Fruit fly (Drosophila melanogaster) S2 (cell line): Measurements from ENCODE around the gene CG46434.

ENCODE experiments used
- CG8478 ChIP-seq: fragments of >200 bp; optimal IDR thresholded peaks from 2 replicates; lab custom pipeline; 2018
- CTCF ChIP-seq, 2 experiments: fragments of >200 bp; optimal IDR thresholded peaks; 2 replicates each; lab custom pipeline; 2018

Gene CG46434

DNA sequence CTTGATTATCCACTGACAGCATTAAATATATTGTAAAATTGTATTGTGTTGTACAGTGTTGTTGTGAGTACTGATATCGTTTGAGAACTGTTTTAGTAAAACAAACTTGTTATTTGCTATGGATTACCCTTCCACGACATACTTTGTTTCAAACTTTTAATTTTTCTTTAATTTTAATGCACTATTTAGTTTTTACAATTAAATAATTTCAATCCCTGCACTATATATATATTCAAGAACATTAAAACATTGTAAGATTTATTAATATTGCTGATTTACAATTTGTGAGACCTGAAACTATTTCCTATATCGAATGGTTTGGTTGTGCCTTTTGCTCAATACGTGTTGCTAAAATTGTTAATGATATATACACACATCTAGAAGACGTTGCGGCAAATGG is at the start of gene CG46434, which contains the start of gene Dred:
TSS of gene CG46434 (minus strand) at position 101 of the 400 bp plus-strand sequence.
TSS of gene Dred (minus strand) at position 101 of the 400 bp plus-strand sequence.
- no peak for TF ChIP-seq CG8478 (lab: Kevin White, UChicago)
- TF ChIP-seq CTCF (optimal IDR thresholded peaks at IDR 0.05; lab: Kevin White, UChicago) = no peak

DNA sequence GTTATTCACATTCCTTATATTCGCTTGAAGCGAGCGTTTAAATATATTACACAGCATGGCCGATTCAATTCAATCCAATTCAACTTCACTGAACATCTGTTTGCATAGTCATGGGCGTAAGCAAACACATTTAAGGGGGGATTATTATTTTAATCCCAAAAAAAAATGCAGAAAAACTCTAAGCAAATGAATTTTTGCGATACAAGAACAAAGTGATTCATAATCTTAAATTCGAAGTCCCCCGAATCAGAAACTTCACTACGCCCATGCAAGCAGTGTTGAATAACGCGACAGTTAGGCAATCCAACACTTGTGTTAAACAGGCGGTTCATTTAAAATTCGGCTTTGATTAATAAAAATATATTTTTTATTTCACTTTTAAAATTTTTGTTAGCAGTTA is 46.4 kb upstream of the CG46434 start, which contains the start of gene CG14100:
TSS of gene CG14100 (minus strand) at position 103 of the 400 bp plus-strand sequence.
- TF ChIP-seq CTCF (optimal IDR thresholded peaks at IDR 0.05; lab: Kevin White, UChicago) = no peak
- no peak for TF ChIP-seq CG8478 (lab: Kevin White, UChicago)

- no peak for TF ChIP-seq CG8478 (lab: Kevin White, UChicago)
Measured at dm6 chr3L:19585979-19586378, 42.0 kb upstream of the CG46434 start, which contains the start of the genes CG9231 and CG9330. Gene CG9231 (minus strand): TSS chr3L:19586003. Gene CG9330 (plus strand): TSS chr3L:19586253.

DNA sequence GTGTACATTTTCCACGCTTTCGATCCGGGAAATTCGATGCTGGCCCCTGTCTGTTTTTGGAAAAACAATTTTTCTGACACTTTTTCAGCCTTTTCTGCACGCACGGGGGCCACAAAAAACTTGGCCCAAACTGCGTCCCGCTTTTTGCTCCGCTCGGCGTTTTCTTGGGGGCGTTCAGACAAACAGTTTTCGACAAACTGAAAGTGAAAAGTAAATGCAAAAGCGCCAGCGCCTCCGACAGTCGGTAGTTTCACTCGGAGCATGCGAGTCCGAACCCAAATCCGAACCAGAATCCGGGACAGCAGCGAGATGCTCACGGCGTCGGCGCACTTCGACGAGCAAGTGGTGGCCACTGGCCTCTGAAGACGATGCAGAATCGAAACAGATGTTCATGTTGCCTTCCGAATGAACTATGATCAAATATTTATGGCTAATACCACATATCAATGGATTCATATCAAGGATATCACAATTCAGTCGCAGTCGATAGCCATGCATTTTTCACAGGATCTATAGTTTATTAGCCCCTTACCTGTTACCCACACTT is 40.4 kb upstream of the CG46434 start, which contains the start of gene Shal:
TSS of gene Shal (minus strand) at position 200 of the 547 bp plus-strand sequence.
- TF ChIP-seq CTCF (optimal IDR thresholded peaks at IDR 0.05; lab: Kevin White, UChicago) (no peak), CG8478 (lab: Kevin White, UChicago) (no peak)

- TF ChIP-seq CTCF (optimal IDR thresholded peaks at IDR 0.05; lab: Kevin White, UChicago) (no peak), CG8478 (lab: Kevin White, UChicago) (no peak)
Measured at dm6 chr3L:19580709-19581227, 36.8 kb upstream of the CG46434 start.

- no peak for TF ChIP-seq CTCF (optimal IDR thresholded peaks at IDR 0.05; lab: Kevin White, UChicago)
- TF ChIP-seq CG8478 (lab: Kevin White, UChicago) = no peak
Measured at dm6 chr3L:19579346-19579745, 35.3 kb upstream of the CG46434 start.

- TF ChIP-seq CG8478 (lab: Kevin White, UChicago) (no peak), CTCF (optimal IDR thresholded peaks at IDR 0.05; lab: Kevin White, UChicago) (no peak)
Measured at dm6 chr3L:19575650-19576049, 31.6 kb upstream of the CG46434 start.

- no peak for TF ChIP-seq CTCF (optimal IDR thresholded peaks at IDR 0.05; lab: Kevin White, UChicago)
- no peak for TF ChIP-seq CG8478 (lab: Kevin White, UChicago)
Measured at dm6 chr3L:19574452-19574851, 30.4 kb upstream of the CG46434 start.

dm6 chr3L:19569407-19569806 is 25.4 kb upstream of the CG46434 start:
- TF ChIP-seq CG8478 (lab: Kevin White, UChicago) (no peak), CTCF (optimal IDR thresholded peaks at IDR 0.05; lab: Kevin White, UChicago) (no peak)

dm6 chr3L:19568999-19569398 is 25.0 kb upstream of the CG46434 start:
- TF ChIP-seq CG8478 (lab: Kevin White, UChicago) (no peak), CTCF (optimal IDR thresholded peaks at IDR 0.05; lab: Kevin White, UChicago) (peak; percentile 10 to 50)

- TF ChIP-seq CG8478 (lab: Kevin White, UChicago) (no peak), CTCF (optimal IDR thresholded peaks at IDR 0.05; lab: Kevin White, UChicago) (no peak)
Measured at dm6 chr3L:19566127-19566526, 22.1 kb upstream of the CG46434 start.

DNA sequence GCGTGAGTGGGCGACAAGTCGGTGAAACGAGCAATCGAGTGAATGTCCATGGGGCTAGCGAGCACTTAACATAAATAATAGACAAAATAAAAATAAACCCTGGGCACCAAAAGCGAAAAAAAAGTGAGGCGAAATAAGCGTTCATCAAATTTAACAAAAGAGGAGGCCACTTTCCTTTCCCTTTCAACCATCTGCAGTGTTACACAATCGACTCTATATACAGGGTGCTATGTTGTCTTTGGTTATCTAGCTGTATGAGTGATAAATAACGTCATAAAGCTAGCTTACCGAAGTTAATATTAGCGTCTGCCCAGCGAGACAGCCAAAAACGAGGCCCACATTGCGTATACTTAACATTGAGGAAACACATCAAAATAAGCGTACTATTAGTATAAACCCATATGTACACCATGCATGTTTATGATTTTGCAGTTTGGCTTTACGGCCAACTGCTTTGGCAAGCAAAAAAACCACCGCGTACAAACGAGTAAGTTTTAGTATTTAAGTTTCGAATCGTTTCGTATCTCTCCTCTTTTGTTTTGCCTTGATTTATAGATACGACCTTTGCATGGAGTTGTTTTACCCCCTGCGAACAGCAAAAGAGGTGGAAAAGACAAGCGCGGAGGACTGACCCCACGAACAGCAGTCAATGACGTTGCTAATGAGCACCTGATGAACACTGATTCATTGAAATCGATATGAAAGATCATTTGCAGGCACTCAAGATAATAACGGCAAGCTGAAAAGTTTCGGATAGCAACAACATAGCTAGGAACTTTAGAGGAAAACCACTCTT is 21.1 kb upstream of the CG46434 start:
- TF ChIP-seq CTCF (optimal IDR thresholded peaks at IDR 0.05; lab: Kevin White, UChicago) (no peak), CG8478 (lab: Kevin White, UChicago) (no peak)

DNA sequence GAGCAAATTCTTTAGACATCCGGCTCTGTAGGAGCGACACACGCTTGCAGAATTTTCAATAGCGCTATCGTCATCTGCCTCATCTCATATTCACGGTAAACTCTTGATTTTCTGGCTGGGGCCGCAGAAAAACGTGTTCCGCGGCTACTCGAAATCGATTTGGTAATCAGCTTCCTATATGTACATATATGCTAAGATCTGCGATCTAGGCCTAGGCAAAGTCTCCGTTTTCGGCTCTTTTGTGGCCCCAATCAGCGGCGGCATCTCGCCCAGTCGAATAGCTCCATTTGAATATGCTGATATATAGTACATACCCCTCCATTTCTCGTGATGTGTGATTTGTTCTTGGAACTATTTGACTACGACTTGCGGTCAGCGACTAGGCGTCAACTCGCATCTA is 19.0 kb upstream of the CG46434 start:
- TF ChIP-seq CTCF (optimal IDR thresholded peaks at IDR 0.05; lab: Kevin White, UChicago) (no peak), CG8478 (lab: Kevin White, UChicago) (no peak)

- no peak for TF ChIP-seq CG8478 (lab: Kevin White, UChicago)
- TF ChIP-seq CTCF (optimal IDR thresholded peaks at IDR 0.05; lab: Kevin White, UChicago) = no peak
Measured at dm6 chr3L:19562146-19562700, 18.2 kb upstream of the CG46434 start.

DNA sequence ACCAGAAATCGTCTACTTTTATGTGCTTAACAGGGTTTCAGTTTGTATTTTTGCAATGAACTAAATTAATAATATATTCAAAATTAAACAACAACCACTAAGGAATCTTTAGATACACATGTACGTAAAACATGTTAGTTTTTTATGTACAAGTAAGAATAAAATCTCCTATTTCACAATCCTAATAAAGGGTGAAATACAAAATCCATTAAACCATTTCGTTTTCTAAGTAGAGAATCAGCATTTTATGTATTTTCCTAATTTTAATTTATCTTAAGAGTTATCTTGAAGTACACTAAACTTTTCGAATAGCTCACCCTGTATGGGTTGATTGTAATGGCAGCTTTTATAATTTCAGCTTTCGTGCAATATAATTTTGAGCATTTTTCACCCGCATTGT is 17.7 kb upstream of the CG46434 start:
- TF ChIP-seq CG8478 (lab: Kevin White, UChicago) = no peak
- TF ChIP-seq CTCF (optimal IDR thresholded peaks at IDR 0.05; lab: Kevin White, UChicago) = no peak
